Worm (Caenorhabditis elegans) whole organism, late embryonic: ENCODE results near the gene R09E10.6.

Source experiments
- ahr-1 ChIP-seq: sonication (generic microtip); optimal IDR thresholded peaks from 2 replicates; lab custom pipeline; 2016; ENCODE audit warnings: missing genetic modification characterization, missing compliant biosample characterization
- ceh-19 ChIP-seq: fragments of 200-800 bp; sonication (Bioruptor generic); optimal IDR thresholded peaks from 2 replicates; lab custom pipeline; 2018; ENCODE audit warnings: mild to moderate bottlenecking, missing genetic modification characterization, missing compliant biosample characterization
- ceh-2 ChIP-seq: sonication (generic microtip); optimal IDR thresholded peaks from 2 replicates; lab custom pipeline; 2016; ENCODE audit warnings: missing genotype, missing genetic modification characterization, missing compliant biosample characterization
- ceh-9 ChIP-seq: sonication (generic microtip); optimal IDR thresholded peaks from 2 replicates; lab custom pipeline; 2016; ENCODE audit warnings: mild to moderate bottlenecking, missing genetic modification characterization, inconsistent platforms, missing compliant biosample characterization
- fax-1 ChIP-seq: sonication (generic microtip); optimal IDR thresholded peaks from 2 replicates; lab custom pipeline; 2016; ENCODE audit warnings: missing genotype, missing genetic modification characterization, missing compliant biosample characterization
- hlh-30 ChIP-seq: sonication (generic microtip); optimal IDR thresholded peaks from 2 replicates; lab custom pipeline; 2017; ENCODE audit warnings: antibody characterized with exemption, missing genetic modification characterization, missing compliant biosample characterization; ENCODE audit not compliant: insufficient read depth
- lin-11 ChIP-seq: fragments of 200-800 bp; sonication (Bioruptor generic); optimal IDR thresholded peaks from 2 replicates; lab custom pipeline; 2018; ENCODE audit warnings: mild to moderate bottlenecking, missing genetic modification characterization, missing compliant biosample characterization
- nhr-11 ChIP-seq: fragments of 150-350 bp; optimal IDR thresholded peaks from 2 replicates; lab custom pipeline; 2014; ENCODE audit warnings: missing biosample characterization, missing genetic modification characterization
- pha-4 ChIP-seq: fragments of 150-350 bp; optimal IDR thresholded peaks from 2 replicates; lab custom pipeline; 2018; ENCODE audit warnings: missing biosample characterization, missing genetic modification reagents, missing genetic modification characterization
- pqm-1 ChIP-seq: sonication (generic microtip); optimal IDR thresholded peaks from 2 replicates; lab custom pipeline; 2016; ENCODE audit warnings: missing genetic modification characterization, missing compliant biosample characterization
- ref-2 ChIP-seq: sonication (generic microtip); optimal IDR thresholded peaks from 2 replicates; lab custom pipeline; 2016; ENCODE audit warnings: missing genetic modification characterization, missing compliant biosample characterization

ce11 chrIV:10243276-10243675, 50.7 kb downstream of the R09E10.6 start, which contains the start of gene tkt-1:
- no peak for TF ChIP-seq hlh-30 (tag; lab: Kevin White, UChicago)
- TF ChIP-seq ceh-2 (tag; lab: Kevin White, UChicago) = no peak
- no peak for TF ChIP-seq pqm-1
- TF ChIP-seq fax-1 (tag; lab: Kevin White, UChicago) = no peak
- TF ChIP-seq ceh-19 (GFP tag; lab: Kevin White, UChicago) = no peak
- no peak for TF ChIP-seq nhr-11
- no peak for TF ChIP-seq ceh-9
- no peak for TF ChIP-seq pha-4 (tag; lab: Kevin White, UChicago)
- TF ChIP-seq ref-2 (tag; lab: Kevin White, UChicago) = no peak
- TF ChIP-seq ahr-1 (tag; lab: Kevin White, UChicago) = no peak
- TF ChIP-seq lin-11 (tag; lab: Kevin White, UChicago) = no peak
